Worm (Caenorhabditis elegans) whole organism, L4/young adult: ENCODE measurements around the gene F32H5.4.

Source experiments
- W03F9.2 ChIP-seq: fragments of 150-350 bp; optimal IDR thresholded peaks from 2 replicates; lab custom pipeline; 2014; ENCODE audit warnings: missing biosample characterization, missing genetic modification characterization
- him-1 ChIP-seq: sonication (generic microtip); optimal IDR thresholded peaks from 2 replicates; lab custom pipeline; 2016; ENCODE audit warnings: missing genotype, missing genetic modification reagents, missing genetic modification characterization, missing compliant biosample characterization

ce11 chrV:13356210-13356609, 4.1 kb upstream of the F32H5.4 start:
- TF ChIP-seq him-1 (tag; lab: Kevin White, UChicago) = no peak
- TF ChIP-seq W03F9.2 (tag; lab: Kevin White, UChicago) = no peak
